Worm (Caenorhabditis elegans): ENCODE results near the gene F23D12.3.

ce11 chrX:14476625-14477257 is 34.3 kb downstream of the F23D12.3 start:
- TF ChIP-seq flt-1 (GFP tag; IDR thresholded peaks at IDR 0.05) (no peak), ztf-29 (GFP tag; IDR thresholded peaks at IDR 0.05) (no peak)

Measured in whole organism, midembryonic.